Worm (Caenorhabditis elegans): ENCODE results near the gene ech-9.

ech-9 gene

DNA sequence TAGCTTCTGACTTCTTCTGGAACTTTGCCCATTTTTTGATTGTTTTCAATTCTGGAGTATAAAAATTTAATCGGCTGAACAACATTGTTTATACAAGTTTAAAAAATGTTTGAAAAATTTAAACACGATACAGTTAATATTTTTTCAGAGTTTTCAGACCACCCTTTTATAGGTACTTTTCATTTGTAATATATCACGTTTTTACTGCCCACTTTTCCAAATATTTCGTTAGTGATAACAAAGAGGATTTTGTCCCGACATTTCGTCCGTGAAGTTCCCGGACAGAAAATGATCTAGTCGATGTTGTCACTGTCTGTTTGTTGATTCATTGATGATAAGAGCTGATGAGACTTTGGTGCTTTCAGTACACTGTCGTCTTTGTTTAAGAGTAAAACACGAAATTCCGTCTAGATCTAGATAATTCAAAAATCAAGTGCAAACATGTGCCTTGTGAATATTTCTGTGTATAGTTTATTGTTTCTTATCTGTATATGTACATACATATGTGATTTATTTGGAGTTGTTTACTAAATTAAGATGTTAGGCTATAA lies at the start of gene ech-9:
Gene ech-9 (minus strand): TSS at position 51 of the 551 bp plus-strand sequence.
- TF ChIP-seq cog-1 (tag; optimal IDR thresholded peaks at IDR 0.05) (no peak), T22C8.4 (GFP tag; IDR thresholded peaks at IDR 0.05) (no peak), tab-1 (GFP tag; IDR thresholded peaks at IDR 0.05) (no peak), ztf-29 (GFP tag; IDR thresholded peaks at IDR 0.05) (no peak), ref-1 (GFP tag; conservative IDR thresholded peaks at IDR 0.05) (no peak), klf-2 (GFP tag; conservative IDR thresholded peaks at IDR 0.05) (no peak), flt-1 (GFP tag; IDR thresholded peaks at IDR 0.05) (no peak), ztf-23 (GFP tag; IDR thresholded peaks at IDR 0.05) (no peak), med-1 (GFP tag; optimal IDR thresholded peaks at IDR 0.05; ENCODE audit: insufficient read depth) (no peak)

DNA sequence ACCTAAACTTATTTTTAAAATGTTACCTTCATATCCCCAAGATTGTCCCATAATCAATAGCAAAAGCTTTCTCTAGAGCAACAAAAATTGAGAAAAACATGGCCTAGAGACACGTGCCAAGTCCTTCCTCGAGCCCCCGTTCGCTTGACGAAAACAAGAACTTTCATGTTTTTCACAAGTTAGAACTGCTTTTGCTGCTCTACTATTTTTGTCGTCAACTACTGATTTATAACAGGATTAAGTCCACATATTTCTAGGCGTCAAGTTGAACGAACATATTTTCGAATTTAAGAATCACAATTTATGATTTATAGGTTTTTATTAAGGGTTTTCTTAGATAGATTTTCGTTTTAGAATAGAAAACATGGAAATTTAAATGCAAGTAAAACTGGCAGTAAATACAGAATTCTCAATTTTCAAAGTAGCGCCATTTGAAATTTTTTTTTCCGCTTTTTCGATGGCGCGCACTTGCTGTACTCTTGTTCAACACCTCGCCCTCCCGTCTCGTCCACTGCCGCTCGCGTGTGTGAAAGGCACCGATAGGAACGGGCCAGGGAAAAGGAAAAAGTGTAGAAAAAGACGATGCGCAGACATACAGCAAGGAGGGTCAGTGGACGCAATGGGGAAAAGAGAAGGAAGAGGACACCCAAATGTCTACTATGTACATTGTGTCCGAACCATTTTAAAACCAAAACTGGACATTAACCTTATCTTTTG lies 49.2 kb upstream of the ech-9 start, which contains the start of gene rad-51:
Gene rad-51 (minus strand): TSS at position 51 of the 717 bp plus-strand sequence.
- TF ChIP-seq tab-1 (GFP tag; IDR thresholded peaks at IDR 0.05) (0 out of 2 replicates have a peak, but pooled peaks have one; percentile 9), T22C8.4 (GFP tag; IDR thresholded peaks at IDR 0.05) (no peak), cog-1 (tag; optimal IDR thresholded peaks at IDR 0.05) (peak; percentile 38), klf-2 (GFP tag; conservative IDR thresholded peaks at IDR 0.05) (no peak)

DNA sequence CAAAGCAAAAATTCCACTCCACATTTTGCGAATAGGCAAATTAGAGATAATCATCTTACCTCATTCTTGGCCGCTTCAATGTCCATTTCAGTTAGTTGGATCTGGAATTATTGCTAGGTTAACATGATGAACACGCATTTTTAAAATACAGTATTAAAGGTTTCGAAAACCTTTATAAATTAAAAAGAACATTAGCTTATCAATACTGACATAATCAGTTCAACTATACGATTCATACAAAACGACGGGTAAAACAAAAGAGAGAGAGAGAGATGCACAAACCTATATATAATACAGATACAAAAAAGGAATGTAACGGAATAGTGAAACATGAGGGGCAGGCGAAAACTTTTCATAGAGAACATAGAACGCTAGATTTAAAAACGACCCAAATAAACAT lies 46.4 kb upstream of the ech-9 start, which contains the start of gene thk-1:
Gene thk-1 (minus strand): TSS at position 101 of the 400 bp plus-strand sequence.
- TF ChIP-seq ztf-29 (GFP tag; IDR thresholded peaks at IDR 0.05) (no peak), ref-1 (GFP tag; conservative IDR thresholded peaks at IDR 0.05) (no peak), flt-1 (GFP tag; IDR thresholded peaks at IDR 0.05) (no peak), ztf-23 (GFP tag; IDR thresholded peaks at IDR 0.05) (no peak), klf-2 (GFP tag; conservative IDR thresholded peaks at IDR 0.05) (no peak), cog-1 (tag; optimal IDR thresholded peaks at IDR 0.05) (no peak), med-1 (GFP tag; optimal IDR thresholded peaks at IDR 0.05; ENCODE audit: insufficient read depth) (no peak), tab-1 (GFP tag; IDR thresholded peaks at IDR 0.05) (no peak), T22C8.4 (GFP tag; IDR thresholded peaks at IDR 0.05) (no peak)

DNA sequence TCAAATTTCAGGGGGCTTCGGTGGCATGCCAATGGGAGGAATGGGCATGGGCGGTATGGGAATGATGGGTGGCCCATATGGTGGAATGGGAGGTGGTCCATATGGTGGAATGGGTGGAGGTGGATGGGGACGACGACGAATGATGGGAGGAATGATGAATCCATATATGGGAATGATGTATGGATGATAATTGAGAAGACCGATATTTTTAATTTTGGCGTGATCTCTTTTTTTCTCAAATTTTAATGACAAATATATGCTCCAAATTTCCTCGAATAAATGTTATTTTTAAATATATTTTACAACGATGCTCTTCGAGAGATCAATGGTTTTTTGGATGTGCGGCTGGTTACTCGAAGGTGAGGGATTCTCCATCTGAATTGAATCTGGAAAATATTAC lies 42.6 kb upstream of the ech-9 start, which contains the start of gene Y43C5A.4:
Gene Y43C5A.4 (plus strand): TSS at position 301 of the 400 bp plus-strand sequence.
- TF ChIP-seq ztf-23 (GFP tag; IDR thresholded peaks at IDR 0.05), result no peak
- TF ChIP-seq ref-1 (GFP tag; conservative IDR thresholded peaks at IDR 0.05), result no peak
- TF ChIP-seq klf-2 (GFP tag; conservative IDR thresholded peaks at IDR 0.05), result no peak
- TF ChIP-seq cog-1 (tag; optimal IDR thresholded peaks at IDR 0.05), result no peak
- TF ChIP-seq tab-1 (GFP tag; IDR thresholded peaks at IDR 0.05), result no peak
- TF ChIP-seq flt-1 (GFP tag; IDR thresholded peaks at IDR 0.05), result no peak
- no peak for TF ChIP-seq ztf-29 (GFP tag; IDR thresholded peaks at IDR 0.05)
- no peak for TF ChIP-seq T22C8.4 (GFP tag; IDR thresholded peaks at IDR 0.05)
- no peak for TF ChIP-seq med-1 (GFP tag; optimal IDR thresholded peaks at IDR 0.05; ENCODE audit: insufficient read depth)

DNA sequence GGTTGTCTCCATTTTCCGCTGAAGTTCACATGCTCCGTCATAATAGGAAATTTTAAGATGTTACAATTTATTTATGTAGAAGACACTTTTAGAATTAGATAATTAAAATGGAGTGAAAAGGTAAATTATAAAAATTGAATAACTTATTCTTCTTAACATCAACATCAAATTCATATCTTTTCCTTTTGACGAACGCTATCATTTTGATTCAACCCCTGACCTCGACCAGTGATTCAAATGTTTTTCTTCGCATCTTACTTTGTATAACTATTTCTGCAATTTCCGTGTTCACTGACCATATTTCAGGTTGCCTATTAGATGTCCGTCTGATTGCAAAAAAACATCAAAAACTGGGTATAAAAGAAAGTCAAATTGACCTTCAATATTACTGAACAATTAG lies 41.8 kb upstream of the ech-9 start, which contains the start of gene Y43C5A.7:
Gene Y43C5A.7 (plus strand): TSS at position 301 of the 400 bp plus-strand sequence.
- no peak for TF ChIP-seq flt-1 (GFP tag; IDR thresholded peaks at IDR 0.05)
- no peak for TF ChIP-seq tab-1 (GFP tag; IDR thresholded peaks at IDR 0.05)
- no peak for TF ChIP-seq ztf-23 (GFP tag; IDR thresholded peaks at IDR 0.05)
- TF ChIP-seq med-1 (GFP tag; optimal IDR thresholded peaks at IDR 0.05; ENCODE audit: insufficient read depth), result no peak
- no peak for TF ChIP-seq cog-1 (tag; optimal IDR thresholded peaks at IDR 0.05)

DNA sequence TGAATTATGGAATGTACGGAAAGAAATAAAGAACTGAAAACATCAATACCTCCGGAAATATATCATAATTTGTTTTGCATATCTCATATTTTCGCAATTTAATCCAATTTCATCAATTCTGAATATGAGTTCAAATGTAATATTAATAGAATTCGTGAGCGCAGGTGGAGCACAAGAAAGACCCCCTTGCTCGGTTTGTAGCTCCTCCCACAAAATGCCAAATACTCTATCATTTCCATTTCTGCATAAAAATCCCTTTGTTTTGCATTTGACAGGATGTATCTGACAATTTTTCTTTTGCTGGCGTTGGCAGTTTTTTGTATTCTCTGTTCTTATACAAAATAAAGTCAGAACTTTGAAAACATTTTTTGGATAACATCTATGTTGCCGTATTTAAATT lies 39.9 kb upstream of the ech-9 start:
- TF ChIP-seq ztf-29 (GFP tag; IDR thresholded peaks at IDR 0.05), result no peak
- no peak for TF ChIP-seq tab-1 (GFP tag; IDR thresholded peaks at IDR 0.05)
- no peak for TF ChIP-seq klf-2 (GFP tag; conservative IDR thresholded peaks at IDR 0.05)
- no peak for TF ChIP-seq med-1 (GFP tag; optimal IDR thresholded peaks at IDR 0.05; ENCODE audit: insufficient read depth)
- no peak for TF ChIP-seq T22C8.4 (GFP tag; IDR thresholded peaks at IDR 0.05)
- no peak for TF ChIP-seq ztf-23 (GFP tag; IDR thresholded peaks at IDR 0.05)
- TF ChIP-seq cog-1 (tag; optimal IDR thresholded peaks at IDR 0.05), result no peak
- no peak for TF ChIP-seq ref-1 (GFP tag; conservative IDR thresholded peaks at IDR 0.05)
- no peak for TF ChIP-seq flt-1 (GFP tag; IDR thresholded peaks at IDR 0.05)

DNA sequence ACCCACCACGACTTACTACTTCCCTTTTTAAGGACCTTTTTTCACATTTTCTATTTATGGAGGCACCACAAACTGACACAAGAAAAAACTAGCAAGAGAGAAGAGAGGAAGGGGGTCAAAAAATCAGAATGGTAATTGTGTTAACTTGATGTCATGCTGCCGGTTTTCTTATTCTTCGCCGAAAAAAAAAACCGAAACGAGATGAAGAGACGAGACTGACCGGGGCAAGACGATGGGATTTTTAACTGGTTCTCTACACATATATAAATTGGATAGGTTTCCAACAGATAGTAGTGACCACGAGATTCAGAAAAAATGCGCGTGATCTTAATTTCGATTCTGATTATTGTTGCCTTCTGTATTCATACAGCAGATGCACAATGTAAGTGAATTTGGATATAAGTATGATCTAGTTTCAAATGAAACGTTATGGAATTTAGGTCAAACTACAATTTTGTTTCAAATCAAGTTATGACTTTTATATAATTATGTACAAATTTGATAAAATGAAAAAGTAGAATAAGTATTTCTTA lies 38.7 kb upstream of the ech-9 start, which contains the start of gene Y43C5A.3:
Gene Y43C5A.3 (plus strand): TSS at position 256 of the 533 bp plus-strand sequence.
- TF ChIP-seq med-1 (GFP tag; optimal IDR thresholded peaks at IDR 0.05; ENCODE audit: insufficient read depth) (no peak), T22C8.4 (GFP tag; IDR thresholded peaks at IDR 0.05) (no peak), tab-1 (GFP tag; IDR thresholded peaks at IDR 0.05) (no peak), flt-1 (GFP tag; IDR thresholded peaks at IDR 0.05) (no peak), ztf-23 (GFP tag; IDR thresholded peaks at IDR 0.05) (no peak), cog-1 (tag; optimal IDR thresholded peaks at IDR 0.05) (no peak), ref-1 (GFP tag; conservative IDR thresholded peaks at IDR 0.05) (no peak), klf-2 (GFP tag; conservative IDR thresholded peaks at IDR 0.05) (no peak), ztf-29 (GFP tag; IDR thresholded peaks at IDR 0.05) (no peak)

DNA sequence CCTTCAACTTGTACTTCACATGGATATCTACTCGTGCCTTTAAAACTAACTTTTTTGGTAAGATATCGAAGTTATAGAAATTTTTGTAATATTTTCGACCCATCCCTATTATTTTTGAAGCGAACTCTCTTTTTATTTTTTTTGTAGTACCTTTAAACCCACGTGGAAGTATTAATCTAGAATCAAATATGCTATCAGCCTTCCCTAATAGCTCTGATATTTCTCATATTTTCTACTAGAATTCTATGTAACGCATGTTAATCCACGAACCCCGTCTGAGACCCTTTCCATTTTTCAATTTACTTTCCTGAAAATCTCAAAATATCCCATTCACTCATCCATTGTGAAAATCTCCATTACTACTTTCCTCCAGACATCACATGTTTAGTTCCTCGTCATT lies 38.2 kb upstream of the ech-9 start:
- TF ChIP-seq ztf-23 (GFP tag; IDR thresholded peaks at IDR 0.05), result no peak
- no peak for TF ChIP-seq med-1 (GFP tag; optimal IDR thresholded peaks at IDR 0.05; ENCODE audit: insufficient read depth)

DNA sequence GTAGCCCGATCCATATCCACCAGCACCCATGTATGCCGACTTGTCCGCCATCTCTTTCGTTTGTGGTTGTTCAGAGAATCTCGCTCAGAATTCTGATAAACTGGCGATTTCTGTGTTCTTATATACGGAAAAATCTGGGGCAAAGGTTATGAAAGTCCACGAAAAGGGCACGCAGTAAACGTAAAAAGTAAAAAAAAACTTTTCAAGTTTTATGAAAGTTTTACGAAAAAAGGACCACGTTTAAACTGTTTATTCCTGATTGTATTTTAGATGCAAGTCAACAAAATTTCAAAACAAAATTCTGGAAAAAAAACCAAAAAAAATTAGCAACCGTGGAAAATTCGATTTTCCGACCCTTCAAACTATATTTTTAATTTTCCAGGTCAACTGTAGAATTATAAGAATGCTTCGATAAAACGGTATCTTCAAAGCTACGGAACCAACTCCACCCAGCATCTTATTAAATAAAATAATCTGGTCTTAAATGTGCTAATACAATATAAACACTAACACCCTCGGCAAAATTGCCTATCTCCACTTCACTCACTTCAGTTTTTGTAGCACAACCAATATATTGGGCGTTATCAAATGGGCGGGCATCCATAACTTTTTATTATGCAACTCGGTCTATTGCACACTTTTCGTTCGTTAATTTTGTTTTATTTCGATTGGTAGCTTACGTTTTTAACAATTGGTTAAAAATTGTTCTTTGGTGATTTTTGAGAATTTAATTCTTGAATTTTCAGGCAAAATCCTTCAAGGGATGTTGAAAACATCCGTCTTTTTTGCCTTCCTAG lies 34.2 kb upstream of the ech-9 start, which contains the start of the genes nspd-7 and Y43C5A.2:
Gene nspd-7 (minus strand): TSS at position 51 of the 797 bp plus-strand sequence.
Gene Y43C5A.2 (plus strand): TSS at position 747 of the 797 bp plus-strand sequence.
- no peak for TF ChIP-seq med-1 (GFP tag; optimal IDR thresholded peaks at IDR 0.05; ENCODE audit: insufficient read depth)
- TF ChIP-seq ref-1 (GFP tag; conservative IDR thresholded peaks at IDR 0.05), result no peak
- TF ChIP-seq ztf-23 (GFP tag; IDR thresholded peaks at IDR 0.05), result no peak
- no peak for TF ChIP-seq cog-1 (tag; optimal IDR thresholded peaks at IDR 0.05)
- no peak for TF ChIP-seq T22C8.4 (GFP tag; IDR thresholded peaks at IDR 0.05)
- no peak for TF ChIP-seq ztf-29 (GFP tag; IDR thresholded peaks at IDR 0.05)
- TF ChIP-seq flt-1 (GFP tag; IDR thresholded peaks at IDR 0.05), result no peak
- TF ChIP-seq tab-1 (GFP tag; IDR thresholded peaks at IDR 0.05), result no peak
- TF ChIP-seq klf-2 (GFP tag; conservative IDR thresholded peaks at IDR 0.05), result no peak
